ENCODE assay signal across 2 fruit fly cellular contexts in the genomic region with DNA sequence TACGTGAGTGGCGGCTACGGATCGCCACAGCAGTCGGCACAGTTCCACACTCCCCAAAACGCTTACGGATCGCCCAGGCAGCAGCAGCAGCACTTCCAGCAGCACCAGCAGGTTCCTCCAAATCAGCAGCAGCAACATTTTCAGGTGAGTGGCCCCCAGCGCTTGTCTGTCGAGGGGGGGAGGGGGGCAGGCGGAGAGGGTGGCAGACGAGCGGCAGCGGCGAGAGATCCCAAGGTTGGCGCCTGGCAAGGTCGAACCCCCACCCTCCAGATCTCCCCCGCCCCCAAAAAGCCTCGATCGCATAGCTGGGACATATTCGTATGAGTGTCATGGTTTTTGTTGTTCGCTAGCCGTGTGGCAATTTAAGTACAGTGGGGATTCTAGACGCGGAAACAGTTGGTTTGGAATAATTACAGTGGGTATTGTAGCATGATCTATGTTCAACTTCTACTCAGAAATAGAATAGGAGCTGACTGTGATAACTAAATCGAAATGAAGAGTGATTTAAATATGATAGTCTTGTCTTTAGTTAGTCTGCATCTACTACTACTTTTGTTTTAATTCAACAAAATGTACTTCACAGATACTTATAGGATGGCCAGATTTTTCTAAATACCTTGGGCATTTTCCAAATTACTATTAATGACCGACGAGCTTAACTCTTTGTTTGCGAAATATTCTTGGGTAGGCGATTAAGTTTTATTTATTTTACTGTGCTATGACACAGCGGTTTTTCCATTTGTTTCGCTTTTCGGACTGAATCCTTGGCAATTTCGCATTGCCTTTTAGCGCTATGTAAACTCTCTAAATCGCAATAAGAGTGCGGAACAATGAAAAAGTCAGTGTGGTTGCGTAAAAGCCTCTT.
TF ChIP-seq lines count a peak whose summit lies in the region.

No protein-coding gene starts in this region.

TF ChIP-seq in whole organism, embryonic, 481 proteins besides CTCF, POLR2A, EP300 and RAD21 (continued from another document and continues in another):
- TF ChIP-seq exex (tag; optimal IDR thresholded peaks at IDR 0.05; lab: Kevin White, UChicago) (no peak), fu2 (GFP tag; optimal IDR thresholded peaks at IDR 0.05; lab: Kevin White, UChicago) (peak; percentile 1), E2f2 (GFP tag; IDR thresholded peaks at IDR 0.05; lab: Robert Waterston, UW) (no peak), CG9727 (GFP tag; optimal IDR thresholded peaks at IDR 0.05; lab: Kevin White, UChicago) (no peak), pfk (GFP tag; optimal IDR thresholded peaks at IDR 0.05; lab: Kevin White, UChicago) (no peak), CG9817 (tag; optimal IDR thresholded peaks at IDR 0.05; lab: Kevin White, UChicago) (peak; percentile 26), ftz-f1 (GFP tag; optimal IDR thresholded peaks at IDR 0.05; lab: Kevin White, UChicago) (peak; percentile 89), CG8290 (GFP tag; optimal IDR thresholded peaks at IDR 0.05; lab: Kevin White, UChicago) (no peak), CG8290 (tag; optimal IDR thresholded peaks at IDR 0.05; lab: Kevin White, UChicago) (peak in 1 of 2 experiments; percentile 58), Camta (GFP tag; optimal IDR thresholded peaks at IDR 0.05; lab: Kevin White, UChicago) (no peak), vnd (GFP tag; IDR thresholded peaks at IDR 0.05; lab: Robert Waterston, UW; ENCODE audit: partially characterized antibody) (peak; percentile 27; the same call in 1 of the 3 replicates), CG10321 (GFP tag; IDR thresholded peaks at IDR 0.05; lab: Robert Waterston, UW) (no peak), z (GFP tag; IDR thresholded peaks at IDR 0.05; lab: Robert Waterston, UW) (no peak), CG17361 (GFP tag; IDR thresholded peaks at IDR 0.05; lab: Robert Waterston, UW) (no peak), CG10366 (GFP tag; IDR thresholded peaks at IDR 0.05; lab: Robert Waterston, UW) (no peak; the same call in 1 of the 2 replicates), CG32767 (GFP tag; IDR thresholded peaks at IDR 0.05; lab: Robert Waterston, UW) (no peak), CG14014 (GFP tag; IDR thresholded peaks at IDR 0.05; lab: Robert Waterston, UW) (0 out of 2 replicates have a peak, but pooled peaks have one; percentile 44), Med (GFP tag; lab: Kevin White, UChicago) (peak; percentile 62), lov (optimal IDR thresholded peaks at IDR 0.05; lab: Kevin White, UChicago) (no peak), lov (GFP tag; IDR thresholded peaks at IDR 0.05; lab: Robert Waterston, UW) (no peak), zfh2 (GFP tag; optimal IDR thresholded peaks at IDR 0.05; lab: Kevin White, UChicago) (peak; percentile 24), CG12744 (GFP tag; optimal IDR thresholded peaks at IDR 0.05; lab: Kevin White, UChicago) (no peak), Fer3 (tag; optimal IDR thresholded peaks at IDR 0.05; lab: Kevin White, UChicago) (peak; percentile 51), Dbx (GFP tag; IDR thresholded peaks at IDR 0.05; lab: Robert Waterston, UW) (no peak), CG2889 (GFP tag; IDR thresholded peaks at IDR 0.05; lab: Robert Waterston, UW) (no peak), eve (GFP tag; optimal IDR thresholded peaks at IDR 0.05; lab: Kevin White, UChicago) (no peak), lola (GFP tag; optimal IDR thresholded peaks at IDR 0.05; lab: Kevin White, UChicago) (no peak), CG31441 (GFP tag; IDR thresholded peaks at IDR 0.05; lab: Robert Waterston, UW) (no peak), ab (GFP tag; optimal IDR thresholded peaks at IDR 0.05; lab: Kevin White, UChicago) (no peak), Ada2b (GFP tag; IDR thresholded peaks at IDR 0.05; lab: Robert Waterston, UW) (0 out of 2 replicates have a peak, but pooled peaks have one; percentile 15), dpn (GFP tag; optimal IDR thresholded peaks at IDR 0.05; lab: Kevin White, UChicago) (peak in 1 of 2 experiments; percentile 22), Dip3 (GFP tag; optimal IDR thresholded peaks at IDR 0.05; lab: Kevin White, UChicago) (peak; percentile 29), grau (tag; optimal IDR thresholded peaks at IDR 0.05; lab: Kevin White, UChicago) (peak; percentile 86), Sox102F (GFP tag; optimal IDR thresholded peaks at IDR 0.05; lab: Kevin White, UChicago) (no peak), CG34224 (GFP tag; IDR thresholded peaks at IDR 0.05; lab: Robert Waterston, UW; ENCODE audit: partially characterized antibody) (no peak), CG2120 (GFP tag; optimal IDR thresholded peaks at IDR 0.05; lab: Kevin White, UChicago) (peak; percentile 60), gem (tag; optimal IDR thresholded peaks at IDR 0.05; lab: Kevin White, UChicago) (peak; percentile 38), al (GFP tag; IDR thresholded peaks at IDR 0.05; lab: Robert Waterston, UW) (peak; percentile 8; the same call in 1 of the 2 replicates), vfl (GFP tag; optimal IDR thresholded peaks at IDR 0.05; lab: Kevin White, UChicago) (no peak), CG16863 (GFP tag; optimal IDR thresholded peaks at IDR 0.05; lab: Kevin White, UChicago) (no peak), CG17385 (GFP tag; optimal IDR thresholded peaks at IDR 0.05; lab: Kevin White, UChicago) (peak; percentile 10), CG2678 (tag; optimal IDR thresholded peaks at IDR 0.05; lab: Kevin White, UChicago) (peak; percentile 49), CG13296 (GFP tag; optimal IDR thresholded peaks at IDR 0.05; lab: Kevin White, UChicago) (peak; percentile 8), Sin3A (optimal IDR thresholded peaks at IDR 0.05; lab: Kevin White, UChicago) (no peak), mam (GFP tag; optimal IDR thresholded peaks at IDR 0.05; lab: Kevin White, UChicago) (peak; percentile 37), wdn (GFP tag; IDR thresholded peaks at IDR 0.05; lab: Robert Waterston, UW) (0 out of 2 replicates have a peak, but pooled peaks have one; percentile 9), CG12659 (GFP tag; optimal IDR thresholded peaks at IDR 0.05; lab: Kevin White, UChicago) (peak; percentile 35), E2f1 (GFP tag; IDR thresholded peaks at IDR 0.05; lab: Robert Waterston, UW) (0 out of 2 replicates have a peak, but pooled peaks have one; percentile 18), crc (GFP tag; optimal IDR thresholded peaks at IDR 0.05; lab: Kevin White, UChicago) (no peak), Xrp1 (GFP tag; IDR thresholded peaks at IDR 0.05; lab: Robert Waterston, UW) (0 out of 2 replicates have a peak, but pooled peaks have one; percentile 12), CG12219 (GFP tag; optimal IDR thresholded peaks at IDR 0.05; lab: Kevin White, UChicago) (no peak), sr (GFP tag; IDR thresholded peaks at IDR 0.05; lab: Robert Waterston, UW) (0 out of 3 replicates have a peak, but pooled peaks have one; percentile 37), Fer2 (tag; optimal IDR thresholded peaks at IDR 0.05; lab: Kevin White, UChicago) (no peak), CG6175 (GFP tag; IDR thresholded peaks at IDR 0.05; lab: Robert Waterston, UW) (peak; percentile 84), fd102C (GFP tag; optimal IDR thresholded peaks at IDR 0.05; lab: Kevin White, UChicago) (no peak), Meics (GFP tag; optimal IDR thresholded peaks at IDR 0.05; lab: Kevin White, UChicago) (peak; percentile 55), chinmo (GFP tag; IDR thresholded peaks at IDR 0.05; lab: Robert Waterston, UW; ENCODE audit: partially characterized antibody) (0 out of 4 replicates have a peak, but pooled peaks have one; percentile 46), hbn (GFP tag; IDR thresholded peaks at IDR 0.05; lab: Robert Waterston, UW; ENCODE audit: partially characterized antibody) (no peak)

TF ChIP-seq in whole organism, prepupa, 60 proteins besides CTCF, POLR2A, EP300 and RAD21 (continued from another document):
- TF ChIP-seq svp (GFP tag; lab: Kevin White, UChicago) (peak; percentile 30), Sox15 (GFP tag; optimal IDR thresholded peaks at IDR 0.05; lab: Kevin White, UChicago) (peak; percentile 26), Ets96B (tag; optimal IDR thresholded peaks at IDR 0.05; lab: Kevin White, UChicago) (peak; percentile 5), pdm3 (GFP tag; optimal IDR thresholded peaks at IDR 0.05; lab: Kevin White, UChicago) (peak; percentile 24), topi (GFP tag; optimal IDR thresholded peaks at IDR 0.05; lab: Kevin White, UChicago) (peak; percentile 21), CG6792 (GFP tag; optimal IDR thresholded peaks at IDR 0.05; lab: Kevin White, UChicago) (peak; percentile 13), dac (GFP tag; optimal IDR thresholded peaks at IDR 0.05; lab: Kevin White, UChicago) (no peak), CG10669 (GFP tag; optimal IDR thresholded peaks at IDR 0.05; lab: Kevin White, UChicago) (peak; percentile 47), dsx (GFP tag; optimal IDR thresholded peaks at IDR 0.05; lab: Kevin White, UChicago; ENCODE audit: poor library complexity, severe bottlenecking) (peak; percentile 1), cyc (GFP tag; optimal IDR thresholded peaks at IDR 0.05; lab: Kevin White, UChicago) (peak; percentile 31), CG3919 (GFP tag; optimal IDR thresholded peaks at IDR 0.05; lab: Kevin White, UChicago) (peak; percentile 46), CG8632 (GFP tag; optimal IDR thresholded peaks at IDR 0.05; lab: Kevin White, UChicago) (peak; percentile 26), Met (GFP tag; optimal IDR thresholded peaks at IDR 0.05; lab: Kevin White, UChicago) (peak; percentile 11), CG10631 (GFP tag; optimal IDR thresholded peaks at IDR 0.05; lab: Kevin White, UChicago) (peak; percentile 21), CG7368 (GFP tag; optimal IDR thresholded peaks at IDR 0.05; lab: Kevin White, UChicago) (no peak), Sox102F (GFP tag; optimal IDR thresholded peaks at IDR 0.05; lab: Kevin White, UChicago) (peak; percentile 11), CG32006 (GFP tag; optimal IDR thresholded peaks at IDR 0.05; lab: Kevin White, UChicago) (peak; percentile 30), lz (GFP tag; optimal IDR thresholded peaks at IDR 0.05; lab: Kevin White, UChicago) (peak; percentile 41), CG11902 (GFP tag; optimal IDR thresholded peaks at IDR 0.05; lab: Kevin White, UChicago) (peak; percentile 26), CG6854 (GFP tag; optimal IDR thresholded peaks at IDR 0.05; lab: Kevin White, UChicago) (no peak), CG31627 (GFP tag; optimal IDR thresholded peaks at IDR 0.05; lab: Kevin White, UChicago) (peak; percentile 50), achi (GFP tag; optimal IDR thresholded peaks at IDR 0.05; lab: Kevin White, UChicago) (peak; percentile 10)
TF ChIP-seq in whole organism, prepupa: peak in this region for 32.
